Fruit fly (Drosophila melanogaster) whole organism, embryonic: ENCODE data around the gene Bsg.

ENCODE experiments used
- NFAT ChIP-seq: fragments of 200-800 bp; sonication (Bioruptor generic); IDR thresholded peaks from 2 replicates; pipeline ENCODE4 v1.3.6; 2022; ENCODE audit warnings: missing biosample characterization, missing genetic modification characterization
- Oaz ChIP-seq: fragments of 200-800 bp; sonication (Bioruptor generic); IDR thresholded peaks from 2 replicates; pipeline ENCODE4 v1.3.6; 2022; ENCODE audit warnings: missing biosample characterization, missing genetic modification characterization
- YL-1 ChIP-seq: fragments of 200-800 bp; sonication (Bioruptor generic); optimal IDR thresholded peaks from 3 replicates; lab custom pipeline; 2017; ENCODE audit warnings: missing biosample characterization, mild to moderate bottlenecking, missing genetic modification characterization
- dmrt11E ChIP-seq: fragments of 200-800 bp; sonication (Bioruptor generic); optimal IDR thresholded peaks from 3 replicates; lab custom pipeline; 2018; ENCODE audit warnings: missing biosample characterization, mild to moderate bottlenecking, missing genetic modification characterization, moderate library complexity

DNA sequence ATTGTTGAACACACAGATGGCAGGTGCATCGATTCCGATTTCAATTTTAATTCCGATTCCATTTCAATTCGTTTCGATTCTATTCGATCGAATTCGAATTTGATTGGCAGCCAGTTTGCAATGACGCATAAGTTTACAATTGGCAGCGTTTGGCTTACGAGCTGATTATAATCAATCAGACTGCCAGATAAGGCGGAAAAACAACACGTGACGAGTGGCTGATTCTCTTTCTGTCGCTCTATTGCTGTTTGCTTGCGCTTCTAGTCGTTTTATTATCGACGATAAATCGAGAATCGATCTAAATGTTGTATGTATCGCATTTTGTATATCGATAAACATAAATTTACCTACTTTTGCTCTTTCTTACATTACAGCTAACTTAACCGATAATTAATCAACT, 21.5 kb downstream of the Bsg start:
- no peak for TF ChIP-seq dmrt11E (tag; lab: Kevin White, UChicago)
- no peak for TF ChIP-seq YL-1 (GFP tag; lab: Kevin White, UChicago)
- no peak for TF ChIP-seq NFAT
- no peak for TF ChIP-seq Oaz
